Worm (Caenorhabditis elegans): Measurements from ENCODE around the gene C45G7.13.

DNA sequence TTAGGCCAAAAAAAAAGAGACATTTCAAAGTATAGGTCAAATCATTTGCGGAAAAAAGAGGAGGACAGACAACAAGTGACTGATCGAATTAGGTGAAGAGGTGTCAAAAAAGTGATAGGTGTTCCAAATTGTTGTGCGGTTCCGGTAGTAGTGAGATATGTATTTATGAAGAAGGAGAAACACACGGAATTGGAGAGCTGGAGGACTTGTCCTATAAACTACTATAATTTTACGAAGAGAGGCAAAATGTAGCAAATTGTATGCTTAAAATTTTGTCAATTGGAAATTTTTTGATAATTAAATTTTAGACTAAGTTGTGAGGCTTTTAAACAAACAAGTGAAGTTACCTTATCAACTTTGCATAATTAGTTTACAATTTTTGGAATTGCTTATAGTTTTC lies 522 bp upstream of the C45G7.13 start:
- TF ChIP-seq hlh-1 (tag; optimal IDR thresholded peaks at IDR 0.05) (no peak), nhr-2 (tag; optimal IDR thresholded peaks at IDR 0.05) (no peak), snpc-4 (tag; optimal IDR thresholded peaks at IDR 0.05) (no peak)

Data from whole organism, mixed stage, embryonic.